Worm (Caenorhabditis elegans): ENCODE measurements around the gene ceh-31.
A peak's percentile ranks its signal among the peaks of the same experiment; 100 is the strongest.

Gene ceh-31

DNA sequence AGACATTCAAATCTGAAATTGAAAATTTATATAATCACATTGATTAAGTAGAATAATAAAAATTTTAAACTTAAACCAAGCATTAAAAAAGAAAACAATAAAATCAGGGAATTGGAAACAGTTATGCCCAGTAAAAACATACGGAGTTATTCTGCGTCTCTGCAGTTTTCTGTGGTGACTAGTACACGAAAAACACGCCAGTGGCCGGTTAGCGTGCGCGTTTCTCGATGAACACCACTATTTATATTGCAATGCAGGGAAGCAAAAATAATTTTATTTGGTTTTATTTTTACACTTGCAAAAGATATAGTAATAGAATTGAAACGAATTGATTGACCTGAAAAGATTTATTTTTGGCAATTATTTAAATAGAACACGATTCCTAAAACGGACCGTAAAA lies 29.6 kb upstream of the ceh-31 start, which contains the start of gene sec-3 (continued):
- TF ChIP-seq fkh-10 (GFP tag; optimal IDR thresholded peaks at IDR 0.05) (no peak), odd-2 (tag; optimal IDR thresholded peaks at IDR 0.05) (no peak), F13H6.1 (tag; optimal IDR thresholded peaks at IDR 0.05) (no peak), ahr-1 (tag; optimal IDR thresholded peaks at IDR 0.05) (no peak), zip-5 (tag; optimal IDR thresholded peaks at IDR 0.05) (no peak), pat-9 (tag; optimal IDR thresholded peaks at IDR 0.05) (peak; percentile 3), nfya-1 (tag; optimal IDR thresholded peaks at IDR 0.05) (peak; percentile 78), hlh-30 (tag; optimal IDR thresholded peaks at IDR 0.05; ENCODE audit: insufficient read depth) (no peak), lin-11 (tag; optimal IDR thresholded peaks at IDR 0.05) (peak; percentile 51), ceh-48 (tag; optimal IDR thresholded peaks at IDR 0.05) (peak; percentile 12), pha-4 (tag; optimal IDR thresholded peaks at IDR 0.05) (no peak), T23F11.4 (GFP tag; optimal IDR thresholded peaks at IDR 0.05) (no peak), pha-2 (tag; optimal IDR thresholded peaks at IDR 0.05) (peak; percentile 42), ceh-30 (tag; optimal IDR thresholded peaks at IDR 0.05) (peak; percentile 41), tbx-2 (tag; optimal IDR thresholded peaks at IDR 0.05) (peak; percentile 77), eyg-1 (tag; optimal IDR thresholded peaks at IDR 0.05) (no peak)

DNA sequence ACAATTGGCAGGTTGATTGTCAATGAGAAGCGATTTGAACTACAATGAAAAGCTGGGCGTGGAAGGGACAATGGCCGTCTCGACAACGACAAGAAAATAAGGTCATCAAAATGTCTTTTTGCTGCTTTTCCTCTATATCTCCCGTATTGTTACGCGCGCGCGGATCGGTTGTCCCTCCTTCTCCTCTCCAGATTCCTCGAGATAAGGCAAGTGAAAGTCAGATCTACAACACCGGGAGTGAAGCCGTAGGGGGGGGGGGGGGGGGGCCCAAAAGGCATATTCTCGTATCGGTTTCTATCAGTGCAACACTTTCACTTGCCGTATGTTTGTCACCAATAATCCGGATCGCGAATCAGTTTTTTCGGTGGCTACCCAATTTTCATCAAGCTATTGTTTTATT lies 24.1 kb upstream of the ceh-31 start, which contains the start of gene wrt-2:
wrt-2 (minus strand) TSS at position 46 of the 400 bp plus-strand sequence.
- TF ChIP-seq ceh-2 (tag; optimal IDR thresholded peaks at IDR 0.05), result no peak
- TF ChIP-seq ceh-45 (GFP tag; IDR thresholded peaks at IDR 0.05), result no peak
- no peak for TF ChIP-seq ceh-30 (tag; optimal IDR thresholded peaks at IDR 0.05)
- TF ChIP-seq hlh-8 (tag; optimal IDR thresholded peaks at IDR 0.05), result no peak
- TF ChIP-seq pha-2 (tag; optimal IDR thresholded peaks at IDR 0.05), result no peak

DNA sequence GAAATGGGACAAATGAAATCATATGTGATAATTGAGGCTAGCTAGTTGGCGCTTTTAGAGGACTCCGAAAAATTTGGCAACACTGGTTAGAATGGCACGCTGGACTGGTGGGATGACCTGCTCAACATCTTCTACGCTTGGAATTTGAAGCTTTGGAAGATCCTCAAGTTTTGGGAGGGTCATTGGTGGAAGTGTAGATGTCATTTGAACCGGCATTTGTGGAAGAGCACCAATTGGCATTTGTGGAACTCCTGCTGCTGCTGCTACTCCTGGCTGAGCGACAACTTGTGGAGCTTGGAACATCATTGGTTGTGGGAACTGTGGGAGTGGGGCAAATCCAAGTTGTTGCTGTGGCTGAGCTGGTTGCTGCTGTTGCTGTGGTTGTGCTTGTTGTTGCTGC lies 22.2 kb upstream of the ceh-31 start:
- TF ChIP-seq npax-4 (tag; optimal IDR thresholded peaks at IDR 0.05) (no peak), F13H6.1 (tag; optimal IDR thresholded peaks at IDR 0.05) (no peak), hlh-13 (GFP tag; optimal IDR thresholded peaks at IDR 0.05) (no peak), lin-11 (tag; optimal IDR thresholded peaks at IDR 0.05) (no peak), ets-4 (tag; optimal IDR thresholded peaks at IDR 0.05) (no peak), sdc-2 (tag; optimal IDR thresholded peaks at IDR 0.05) (no peak), che-1 (tag; optimal IDR thresholded peaks at IDR 0.05) (no peak)

DNA sequence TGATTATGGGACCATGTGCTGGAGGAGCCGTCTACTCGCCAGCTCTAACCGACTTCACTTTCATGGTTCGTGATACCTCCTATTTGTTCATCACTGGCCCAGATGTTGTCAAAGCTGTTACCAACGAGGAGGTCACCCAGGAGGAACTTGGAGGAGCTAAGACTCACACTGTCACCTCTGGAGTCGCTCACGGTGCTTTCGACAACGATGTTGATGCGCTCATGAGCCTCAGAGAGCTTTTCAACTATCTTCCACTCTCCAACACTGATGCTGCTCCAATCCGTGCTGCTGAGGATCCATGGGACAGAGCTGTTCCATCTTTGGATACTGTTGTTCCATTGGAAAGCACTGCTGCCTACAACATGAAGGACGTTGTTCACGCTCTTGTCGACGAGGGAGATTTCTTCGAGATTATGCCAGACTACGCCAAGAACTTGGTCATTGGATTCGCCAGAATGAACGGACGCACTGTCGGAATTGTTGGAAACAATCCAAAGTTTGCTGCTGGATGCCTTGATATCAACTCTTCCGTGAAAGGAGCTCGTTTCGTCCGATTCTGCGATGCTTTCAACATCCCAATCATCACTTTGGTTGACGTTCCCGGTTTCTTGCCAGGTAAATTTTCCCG lies 21.0 kb upstream of the ceh-31 start:
- TF ChIP-seq ceh-9 (tag; optimal IDR thresholded peaks at IDR 0.05) (no peak), ceh-19 (GFP tag; optimal IDR thresholded peaks at IDR 0.05) (no peak), sox-2 (GFP tag; IDR thresholded peaks at IDR 0.05) (no peak), madf-2 (tag; optimal IDR thresholded peaks at IDR 0.05) (no peak), lim-6 (tag; optimal IDR thresholded peaks at IDR 0.05) (no peak), fkh-6 (tag; optimal IDR thresholded peaks at IDR 0.05) (no peak), elt-2 (tag; optimal IDR thresholded peaks at IDR 0.05) (no peak), pha-2 (tag; optimal IDR thresholded peaks at IDR 0.05) (no peak)

DNA sequence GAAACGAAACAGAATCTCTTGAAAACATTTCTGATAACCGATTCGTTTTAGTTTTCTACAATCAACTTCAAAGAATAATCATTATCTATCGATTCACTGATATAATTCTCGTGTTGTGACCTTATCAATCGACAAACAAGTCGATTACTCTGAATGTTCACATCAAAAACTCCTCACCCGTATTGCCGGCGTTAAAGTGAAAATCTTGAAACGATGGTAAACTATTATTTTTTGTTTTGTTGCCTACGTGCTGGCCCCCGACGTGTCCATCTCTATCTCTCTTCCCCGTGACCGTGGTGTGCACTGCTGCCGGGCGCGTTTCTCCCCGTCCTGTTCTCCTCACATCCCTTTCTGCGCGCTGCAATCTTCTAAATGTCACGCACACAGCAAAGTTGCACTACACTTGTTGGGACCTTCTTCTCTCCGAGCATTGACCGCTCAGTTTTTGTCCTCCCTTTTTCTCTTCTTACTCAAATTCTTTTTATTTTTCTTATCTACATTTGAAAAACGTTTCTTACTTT lies 19.7 kb upstream of the ceh-31 start:
- TF ChIP-seq nfya-1 (tag; optimal IDR thresholded peaks at IDR 0.05) (peak; percentile 39), lin-11 (tag; optimal IDR thresholded peaks at IDR 0.05) (no peak), ceh-18 (tag; optimal IDR thresholded peaks at IDR 0.05) (peak; percentile 49), hlh-6 (tag; optimal IDR thresholded peaks at IDR 0.05) (no peak), K09A11.1 (tag; optimal IDR thresholded peaks at IDR 0.05; ENCODE audit: insufficient read depth) (no peak), pha-2 (tag; optimal IDR thresholded peaks at IDR 0.05) (no peak), madf-2 (tag; optimal IDR thresholded peaks at IDR 0.05) (no peak), fkh-6 (tag; optimal IDR thresholded peaks at IDR 0.05) (peak; percentile 13), ttx-3 (tag; optimal IDR thresholded peaks at IDR 0.05) (no peak), mec-3 (tag; optimal IDR thresholded peaks at IDR 0.05; ENCODE audit: borderline replicate concordance) (no peak), dve-1 (tag; optimal IDR thresholded peaks at IDR 0.05) (no peak), pag-3 (tag; optimal IDR thresholded peaks at IDR 0.05; ENCODE audit: borderline replicate concordance) (no peak), nhr-11 (tag; optimal IDR thresholded peaks at IDR 0.05) (no peak), hlh-30 (tag; optimal IDR thresholded peaks at IDR 0.05; ENCODE audit: insufficient read depth) (peak; percentile 44), rnt-1 (tag; optimal IDR thresholded peaks at IDR 0.05) (no peak), elt-2 (tag; optimal IDR thresholded peaks at IDR 0.05) (peak; percentile 69), ceh-45 (GFP tag; IDR thresholded peaks at IDR 0.05) (no peak), unc-3 (GFP tag; conservative IDR thresholded peaks at IDR 0.05) (no peak), unc-3 (tag; optimal IDR thresholded peaks at IDR 0.05) (no peak), ceh-6 (GFP tag; optimal IDR thresholded peaks at IDR 0.05) (no peak), sdc-2 (tag; optimal IDR thresholded peaks at IDR 0.05) (peak; percentile 62)
